Fruit fly (Drosophila melanogaster) whole organism, embryonic: ENCODE data around the gene CG3165.
A peak's percentile ranks its signal among the peaks of the same experiment; 100 is the strongest.

Experiments used
- CG1024 ChIP-seq: fragments of 200-800 bp; sonication (Bioruptor generic); IDR thresholded peaks from 2 replicates; pipeline ENCODE4 v1.3.6; 2022; ENCODE audit warnings: missing biosample characterization, missing genetic modification characterization
- CG10654 ChIP-seq: fragments of 200-800 bp; sonication (Bioruptor generic); optimal IDR thresholded peaks from 2 replicates; lab custom pipeline; 2016; ENCODE audit warnings: missing biosample characterization, missing genetic modification characterization
- CG12236 ChIP-seq: fragments of 200-800 bp; sonication (Bioruptor generic); optimal IDR thresholded peaks from 2 replicates; lab custom pipeline; 2016; ENCODE audit warnings: missing biosample characterization, missing genetic modification characterization
- CG12942 ChIP-seq: fragments of 200-800 bp; sonication (Bioruptor generic); optimal IDR thresholded peaks from 3 replicates; lab custom pipeline; 2016; ENCODE audit warnings: missing biosample characterization, missing genetic modification characterization
- CG13296 ChIP-seq: fragments of 200-800 bp; sonication (Bioruptor generic); optimal IDR thresholded peaks from 3 replicates; lab custom pipeline; 2018; ENCODE audit warnings: missing biosample characterization, mild to moderate bottlenecking, missing genetic modification characterization
- CG14860 ChIP-seq: fragments of 200-800 bp; sonication (Bioruptor generic); IDR thresholded peaks from 3 replicates; pipeline ENCODE4 v1.3.6; 2022; ENCODE audit warnings: missing biosample characterization, missing genetic modification characterization; ENCODE audit not compliant: partially characterized antibody
- CG17359 ChIP-seq: fragments of 200-800 bp; sonication (Bioruptor generic); optimal IDR thresholded peaks from 3 replicates; lab custom pipeline; 2018; ENCODE audit warnings: missing biosample characterization, mild to moderate bottlenecking, missing genetic modification characterization, moderate library complexity
- CG17612 ChIP-seq: fragments of 200-800 bp; sonication (Bioruptor generic); IDR thresholded peaks from 2 replicates; pipeline ENCODE4 v1.3.6; 2022; ENCODE audit warnings: missing biosample characterization, missing genetic modification characterization
- CG18476 ChIP-seq: fragments of 200-800 bp; sonication (Bioruptor generic); optimal IDR thresholded peaks from 2 replicates; lab custom pipeline; 2016; ENCODE audit warnings: missing biosample characterization, mild to moderate bottlenecking, missing genetic modification characterization
- CG31224 ChIP-seq: fragments of 200-800 bp; sonication (Bioruptor generic); IDR thresholded peaks from 2 replicates; pipeline ENCODE4 v1.3.6; 2022; ENCODE audit warnings: missing biosample characterization, missing genetic modification characterization
- CG3407 ChIP-seq: fragments of 200-800 bp; sonication (Bioruptor generic); optimal IDR thresholded peaks from 2 replicates; lab custom pipeline; 2018; ENCODE audit warnings: missing biosample characterization, mild to moderate bottlenecking, missing genetic modification characterization
- CG34422 ChIP-seq: fragments of 200-800 bp; sonication (Bioruptor generic); IDR thresholded peaks from 3 replicates; pipeline ENCODE4 v1.3.6; 2022; ENCODE audit warnings: missing biosample characterization, missing genetic modification characterization
- CG3838 ChIP-seq: fragments of 200-800 bp; sonication (Bioruptor generic); optimal IDR thresholded peaks from 3 replicates; lab custom pipeline; 2016; ENCODE audit warnings: missing biosample characterization, missing genetic modification characterization
- CG3995 ChIP-seq: fragments of 200-800 bp; sonication (Bioruptor generic); optimal IDR thresholded peaks from 3 replicates; lab custom pipeline; 2016; ENCODE audit warnings: missing biosample characterization, missing genetic modification characterization
- CG4617 ChIP-seq: fragments of 200-800 bp; sonication (Bioruptor generic); optimal IDR thresholded peaks from 3 replicates; lab custom pipeline; 2016; ENCODE audit warnings: missing biosample characterization, missing genetic modification characterization, borderline replicate concordance
- CG5180 ChIP-seq: fragments of 200-800 bp; sonication (Bioruptor generic); optimal IDR thresholded peaks from 3 replicates; lab custom pipeline; 2017; ENCODE audit warnings: missing biosample characterization, missing genetic modification characterization, mild to moderate bottlenecking, moderate library complexity, missing genetic modification reagents
- CG7839 ChIP-seq: fragments of 200-800 bp; sonication (Bioruptor generic); optimal IDR thresholded peaks from 3 replicates; lab custom pipeline; 2018; ENCODE audit warnings: missing biosample characterization, mild to moderate bottlenecking, missing genetic modification characterization, moderate library complexity
- CG8359 ChIP-seq: fragments of 200-800 bp; sonication (Bioruptor generic); optimal IDR thresholded peaks from 2 replicates; lab custom pipeline; 2017; ENCODE audit warnings: missing biosample characterization, mild to moderate bottlenecking, missing genetic modification characterization, borderline replicate concordance
- CG8765 ChIP-seq: fragments of 200-800 bp; sonication (Bioruptor generic); IDR thresholded peaks from 2 replicates; pipeline ENCODE4 v1.3.6; 2022; ENCODE audit warnings: missing biosample characterization, missing genetic modification characterization
- CG9437 ChIP-seq: fragments of 200-800 bp; sonication (Bioruptor generic); optimal IDR thresholded peaks from 2 replicates; lab custom pipeline; 2018; ENCODE audit warnings: missing biosample characterization, mild to moderate bottlenecking, missing genetic modification characterization
- CG9609 ChIP-seq: fragments of 200-800 bp; sonication (Bioruptor generic); optimal IDR thresholded peaks from 3 replicates; lab custom pipeline; 2016; ENCODE audit warnings: missing biosample characterization, missing genetic modification characterization
- CG9932 ChIP-seq: fragments of 200-800 bp; sonication (Bioruptor generic); IDR thresholded peaks from 2 replicates; pipeline ENCODE4 v1.3.6; 2022; ENCODE audit warnings: missing biosample characterization, missing genetic modification characterization
- CoRest ChIP-seq: fragments of 200-800 bp; sonication (Bioruptor generic); optimal IDR thresholded peaks from 3 replicates; lab custom pipeline; 2018; ENCODE audit warnings: missing biosample characterization, mild to moderate bottlenecking, missing genetic modification characterization, moderate library complexity
- D ChIP-seq, 2 experiments: fragments of 200-800 bp in 1 of 2; fragments of >200 bp in 1 of 2; sonication (Bioruptor generic) in 1 of 2; optimal IDR thresholded peaks; 2 replicates in 1 of 2; 3 replicates in 1 of 2; lab custom pipeline; 2017; ENCODE audit warnings: mild to moderate bottlenecking in 1 of 2, missing biosample characterization in 1 of 2, missing genetic modification characterization in 1 of 2, missing genetic modification reagents in 1 of 2
- Jarid2 ChIP-seq: fragments of 200-800 bp; sonication (Bioruptor generic); optimal IDR thresholded peaks from 3 replicates; lab custom pipeline; 2017; ENCODE audit warnings: mild to moderate bottlenecking, missing biosample characterization, missing genetic modification reagents, missing genetic modification characterization
- Lpt ChIP-seq: fragments of >200 bp; optimal IDR thresholded peaks from 2 replicates; lab custom pipeline; 2018; ENCODE audit warnings: missing biosample characterization, missing genetic modification characterization
- MBD-R2 ChIP-seq: fragments of 200-800 bp; sonication (Bioruptor generic); IDR thresholded peaks from 2 replicates; pipeline ENCODE4 v1.3.6; 2022; ENCODE audit warnings: missing biosample characterization, missing genetic modification characterization
- YL-1 ChIP-seq: fragments of 200-800 bp; sonication (Bioruptor generic); optimal IDR thresholded peaks from 3 replicates; lab custom pipeline; 2017; ENCODE audit warnings: missing biosample characterization, mild to moderate bottlenecking, missing genetic modification characterization
- ab ChIP-seq: fragments of 200-800 bp; sonication (Bioruptor generic); optimal IDR thresholded peaks from 2 replicates; lab custom pipeline; 2016; ENCODE audit warnings: missing biosample characterization, missing genetic modification characterization
- abd-A ChIP-seq: fragments of 200-800 bp; sonication (Bioruptor generic); optimal IDR thresholded peaks from 3 replicates; lab custom pipeline; 2019; ENCODE audit warnings: missing biosample characterization, mild to moderate bottlenecking, missing genetic modification characterization, moderate library complexity
- chm ChIP-seq: fragments of 200-800 bp; sonication (Bioruptor generic); IDR thresholded peaks from 2 replicates; pipeline ENCODE4 v1.3.6; 2022; ENCODE audit warnings: missing biosample characterization, missing genetic modification characterization
- dimm ChIP-seq: fragments of 200-800 bp; sonication (Bioruptor generic); IDR thresholded peaks from 2 replicates; pipeline ENCODE4 v1.3.6; 2022; ENCODE audit warnings: missing biosample characterization, missing genetic modification characterization
- dysf ChIP-seq: fragments of 200-800 bp; sonication (Bioruptor generic); IDR thresholded peaks from 3 replicates; pipeline ENCODE4 v1.3.6; 2022; ENCODE audit warnings: missing biosample characterization, missing genetic modification characterization
- en ChIP-seq: fragments of 200-800 bp; sonication (Bioruptor generic); optimal IDR thresholded peaks from 2 replicates; lab custom pipeline; 2016; ENCODE audit warnings: missing biosample characterization, missing genetic modification characterization
- fd64A ChIP-seq: fragments of 200-800 bp; sonication (Bioruptor generic); optimal IDR thresholded peaks from 3 replicates; lab custom pipeline; 2018; ENCODE audit warnings: missing biosample characterization, mild to moderate bottlenecking, missing genetic modification characterization
- ftz-f1 ChIP-seq: fragments of 200-800 bp; sonication (Bioruptor generic); optimal IDR thresholded peaks from 2 replicates; lab custom pipeline; 2016; ENCODE audit warnings: missing biosample characterization, missing genetic modification characterization
- klu ChIP-seq: fragments of 200-800 bp; sonication (Bioruptor generic); IDR thresholded peaks from 2 replicates; pipeline ENCODE4 v1.3.6; 2022; ENCODE audit warnings: missing biosample characterization, missing genetic modification characterization
- lov ChIP-seq, 2 experiments: fragments of 200-800 bp in 1 of 2; fragments of >200 bp in 1 of 2; sonication (Bioruptor generic) in 1 of 2; IDR thresholded peaks in 1 of 2; optimal IDR thresholded peaks in 1 of 2; 2 replicates in 1 of 2; 3 replicates in 1 of 2; pipeline versions ENCODE4 v1.3.6 to Lab custom; 2017 to 2022; ENCODE audit warnings: missing biosample characterization in 1 of 2, missing genetic modification characterization in 1 of 2
- pan ChIP-seq, 4 experiments: fragments of >200 bp in 3 of 4; fragments of 200-800 bp in 1 of 4; sonication (Bioruptor generic) in 1 of 4; optimal IDR thresholded peaks in 3 of 4; IDR thresholded peaks in 1 of 4; 2 replicates each; pipeline versions ENCODE4 v1.3.6 to Lab custom; 2017 to 2022; ENCODE audit warnings: missing biosample characterization in 2 of 4, missing genetic modification characterization in 2 of 4, mixed read lengths in 1 of 4
- pzg ChIP-seq: fragments of 200-800 bp; sonication (Bioruptor generic); optimal IDR thresholded peaks from 3 replicates; lab custom pipeline; 2018; ENCODE audit warnings: missing biosample characterization, mild to moderate bottlenecking, missing genetic modification characterization, moderate library complexity
- row ChIP-seq: fragments of 200-800 bp; sonication (Bioruptor generic); IDR thresholded peaks from 3 replicates; pipeline ENCODE4 v1.3.6; 2022; ENCODE audit warnings: missing biosample characterization, missing genetic modification characterization
- sc ChIP-seq, 3 experiments: fragments of >200 bp in 2 of 3; fragments of 200-800 bp in 1 of 3; sonication (Bioruptor generic) in 1 of 3; optimal IDR thresholded peaks; 2 replicates in 2 of 3; 3 replicates in 1 of 3; lab custom pipeline; 2017; ENCODE audit warnings: mild to moderate bottlenecking in 1 of 3, missing biosample characterization in 1 of 3, missing genetic modification characterization in 1 of 3, missing genetic modification reagents in 1 of 3
- sd ChIP-seq: fragments of 200-800 bp; sonication (Bioruptor generic); optimal IDR thresholded peaks from 3 replicates; lab custom pipeline; 2018; ENCODE audit warnings: missing biosample characterization, mild to moderate bottlenecking, missing genetic modification characterization, moderate library complexity
- sima ChIP-seq: fragments of 200-800 bp; sonication (Bioruptor generic); optimal IDR thresholded peaks from 2 replicates; lab custom pipeline; 2016; ENCODE audit warnings: missing biosample characterization, missing genetic modification characterization
- tio ChIP-seq: fragments of 200-800 bp; sonication (Bioruptor generic); optimal IDR thresholded peaks from 2 replicates; lab custom pipeline; 2017; ENCODE audit warnings: missing biosample characterization, missing genetic modification characterization, inconsistent platforms
- vfl ChIP-seq: fragments of 200-800 bp; sonication (Bioruptor generic); optimal IDR thresholded peaks from 2 replicates; lab custom pipeline; 2016; ENCODE audit warnings: missing biosample characterization, missing genetic modification characterization
- z ChIP-seq: fragments of 200-800 bp; sonication (Bioruptor generic); IDR thresholded peaks from 3 replicates; pipeline ENCODE4 v1.3.6; 2022; ENCODE audit warnings: missing biosample characterization, missing genetic modification characterization

CG3165 gene

DNA sequence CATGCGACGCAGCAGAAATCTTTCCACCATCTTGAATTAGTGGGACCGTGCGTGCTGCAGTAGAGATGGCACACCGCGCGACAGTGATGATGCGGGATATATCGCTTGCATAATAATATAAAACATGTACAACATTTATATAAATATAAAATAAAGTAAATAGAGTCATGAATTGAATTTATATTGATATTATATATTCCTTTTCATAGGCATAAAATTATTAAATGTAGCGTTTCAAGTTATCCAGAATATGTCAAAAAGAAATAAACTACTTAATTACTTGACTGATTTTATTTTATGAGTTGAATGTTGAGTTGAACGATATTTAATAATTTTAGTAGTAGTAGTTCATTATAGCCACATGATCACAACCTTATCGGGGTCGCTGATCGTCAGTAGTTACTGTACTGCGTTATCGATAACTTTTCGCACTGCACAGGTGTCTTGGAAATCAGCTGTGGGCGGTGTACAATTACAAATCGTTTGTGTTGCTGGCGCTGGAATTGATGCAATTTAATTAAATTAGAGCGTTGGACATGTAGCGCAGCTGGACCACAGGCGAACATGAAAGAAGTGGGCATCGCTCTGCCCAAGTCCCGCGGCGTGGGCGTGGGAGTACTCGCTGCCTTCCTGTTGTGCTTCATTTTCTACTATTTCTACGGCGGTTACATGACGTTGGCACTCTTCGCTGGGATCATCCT, 10.9 kb downstream of the CG3165 start, which contains the start of the genes Chd1 and Bem46 (continued):
- TF ChIP-seq CG7839 (tag; lab: Kevin White, UChicago) (peak; percentile 88), pzg (GFP tag; lab: Kevin White, UChicago) (peak; percentile 39), CG1024 (GFP tag; lab: Robert Waterston, UW) (0 out of 2 replicates have a peak, but pooled peaks have one; percentile 7), YL-1 (GFP tag; lab: Kevin White, UChicago) (peak; percentile 90), sd (no peak), CG5180 (GFP tag; lab: Kevin White, UChicago) (no peak), CG31224 (GFP tag; lab: Robert Waterston, UW) (peak; percentile 54; the same call in 1 of the 2 replicates), CG9437 (GFP tag; lab: Kevin White, UChicago) (peak; percentile 83), ab (peak; percentile 74), Lpt (no peak), klu (peak; percentile 87), CG9609 (GFP tag; lab: Kevin White, UChicago) (peak; percentile 63), CG3407 (GFP tag; lab: Kevin White, UChicago) (peak; percentile 67), CG3838 (GFP tag; lab: Kevin White, UChicago) (peak; percentile 67), CG13296 (peak; percentile 84), tio (GFP tag; lab: Kevin White, UChicago) (no peak), CG8765 (GFP tag; lab: Robert Waterston, UW) (peak; percentile 66), dysf (peak; percentile 88), CG18476 (GFP tag; lab: Kevin White, UChicago) (peak; percentile 71), CG17612 (GFP tag; lab: Robert Waterston, UW) (peak; percentile 77), fd64A (no peak), sima (GFP tag; lab: Kevin White, UChicago) (no peak), CG4617 (GFP tag; lab: Kevin White, UChicago) (peak; percentile 70), CG17359 (peak; percentile 79), Jarid2 (no peak), MBD-R2 (GFP tag; lab: Robert Waterston, UW) (peak; percentile 90), sc (optimal IDR thresholded peaks at IDR 0.05; lab: Kevin White, UChicago) (no peak), sc (GFP tag; optimal IDR thresholded peaks at IDR 0.05; lab: Kevin White, UChicago) (no peak), CG12236 (GFP tag; lab: Kevin White, UChicago) (no peak), CG10654 (peak; percentile 85), z (no peak), CG12942 (GFP tag; lab: Kevin White, UChicago) (peak; percentile 88), vfl (GFP tag; lab: Kevin White, UChicago) (peak; percentile 73), pan (optimal IDR thresholded peaks at IDR 0.05; lab: Kevin White, UChicago) (no peak), pan (GFP tag; optimal IDR thresholded peaks at IDR 0.05 in 1 of 2, IDR thresholded peaks at IDR 0.05 in 1 of 2) (peak in 1 of 2 experiments; percentile 86), D (optimal IDR thresholded peaks at IDR 0.05; lab: Kevin White, UChicago) (no peak), D (GFP tag; optimal IDR thresholded peaks at IDR 0.05; lab: Kevin White, UChicago) (peak; percentile 70), CoRest (peak; percentile 94), abd-A (tag; lab: Kevin White, UChicago) (no peak), ftz-f1 (GFP tag; lab: Kevin White, UChicago) (peak; percentile 53), en (GFP tag; lab: Kevin White, UChicago) (no peak), CG8359 (GFP tag; lab: Kevin White, UChicago) (peak; percentile 40), lov (optimal IDR thresholded peaks at IDR 0.05; lab: Kevin White, UChicago) (no peak), lov (GFP tag; IDR thresholded peaks at IDR 0.05; lab: Robert Waterston, UW) (0 out of 3 replicates have a peak, but pooled peaks have one; percentile 18), CG9932 (GFP tag; lab: Robert Waterston, UW) (peak; percentile 93), chm (GFP tag; lab: Robert Waterston, UW) (peak; percentile 67), CG34422 (GFP tag; lab: Robert Waterston, UW) (peak; percentile 82; the same call in 2 of the 3 replicates), row (GFP tag; lab: Robert Waterston, UW) (peak; percentile 95), CG14860 (no peak), CG3995 (GFP tag; lab: Kevin White, UChicago) (peak; percentile 46), dimm (peak; percentile 65; the same call in 1 of the 2 replicates)
